Worm (Caenorhabditis elegans) whole organism, L2 larva: ENCODE results near the gene F58A4.6.

Source experiments
- C34F6.9 ChIP-seq: fragments of 150-350 bp; optimal IDR thresholded peaks from 2 replicates; lab custom pipeline; 2014; ENCODE audit warnings: missing biosample characterization, missing genetic modification characterization
- F13H6.1 ChIP-seq: sonication (generic microtip); optimal IDR thresholded peaks from 2 replicates; lab custom pipeline; 2016; ENCODE audit warnings: missing genetic modification characterization, missing compliant biosample characterization
- R02D3.7 ChIP-seq: fragments of 150-350 bp; optimal IDR thresholded peaks from 2 replicates; lab custom pipeline; 2014; ENCODE audit warnings: missing biosample characterization, missing genetic modification characterization
- alr-1 ChIP-seq: fragments of 150-350 bp; optimal IDR thresholded peaks from 2 replicates; lab custom pipeline; 2014; ENCODE audit warnings: missing biosample characterization, missing genetic modification characterization
- ama-1 ChIP-seq: fragments of 150-350 bp; optimal IDR thresholded peaks from 2 replicates; lab custom pipeline; 2018; ENCODE audit warnings: inconsistent platforms
- blmp-1 ChIP-seq: sonication (generic microtip); optimal IDR thresholded peaks from 2 replicates; lab custom pipeline; 2017; ENCODE audit warnings: missing genetic modification characterization, mild to moderate bottlenecking, missing compliant biosample characterization, antibody characterized with exemption, moderate library complexity; ENCODE audit not compliant: insufficient read depth
- ceh-16 ChIP-seq: fragments of 150-350 bp; optimal IDR thresholded peaks from 2 replicates; lab custom pipeline; 2014; ENCODE audit warnings: missing biosample characterization, missing genetic modification characterization
- ceh-82 ChIP-seq: fragments of 150-350 bp; optimal IDR thresholded peaks from 2 replicates; lab custom pipeline; 2014; ENCODE audit warnings: missing biosample characterization, missing genetic modification characterization
- crh-2 ChIP-seq: sonication (generic microtip); optimal IDR thresholded peaks from 2 replicates; lab custom pipeline; 2017; ENCODE audit warnings: missing biosample characterization, missing genetic modification characterization
- dmd-4 ChIP-seq: sonication (generic microtip); optimal IDR thresholded peaks from 2 replicates; lab custom pipeline; 2017; ENCODE audit warnings: missing biosample characterization, missing genetic modification characterization
- egl-27 ChIP-seq: sonication (generic microtip); optimal IDR thresholded peaks from 3 replicates; lab custom pipeline; 2017; ENCODE audit warnings: missing biosample characterization, missing genetic modification reagents, missing genetic modification characterization
- elt-3 ChIP-seq: sonication (generic microtip); optimal IDR thresholded peaks from 2 replicates; lab custom pipeline; 2017; ENCODE audit warnings: missing biosample characterization, missing genetic modification characterization
- fos-1 ChIP-seq: fragments of 150-350 bp; optimal IDR thresholded peaks from 2 replicates; lab custom pipeline; 2014; ENCODE audit warnings: missing biosample characterization, missing genetic modification characterization
- gmeb-1 ChIP-seq: fragments of 150-350 bp; optimal IDR thresholded peaks from 2 replicates; lab custom pipeline; 2014; ENCODE audit warnings: missing biosample characterization, missing genetic modification characterization
- lin-11 ChIP-seq: fragments of 150-350 bp; sonication (generic microtip); optimal IDR thresholded peaks from 2 replicates; lab custom pipeline; 2014; ENCODE audit warnings: missing biosample characterization, missing genetic modification characterization, inconsistent platforms, mixed read lengths
- lin-39 ChIP-seq: fragments of 150-350 bp; optimal IDR thresholded peaks from 2 replicates; lab custom pipeline; 2014; ENCODE audit warnings: missing biosample characterization, missing genetic modification reagents, missing genetic modification characterization
- lsy-2 ChIP-seq, 2 experiments: fragments of 150-350 bp in 1 of 2; sonication (generic microtip) in 1 of 2; optimal IDR thresholded peaks; 2 replicates each; lab custom pipeline; 2014 to 2017; ENCODE audit warnings: missing biosample characterization in 2 of 2, missing genetic modification characterization in 2 of 2
- mab-5 ChIP-seq: fragments of 150-350 bp; optimal IDR thresholded peaks from 2 replicates; lab custom pipeline; 2014; ENCODE audit warnings: missing biosample characterization, missing genetic modification characterization
- mdl-1 ChIP-seq, 2 experiments: fragments of 150-350 bp in 1 of 2; sonication (generic microtip) in 1 of 2; optimal IDR thresholded peaks; 2 replicates each; lab custom pipeline; 2017; ENCODE audit warnings: missing biosample characterization in 2 of 2, missing genetic modification characterization in 2 of 2
- nhr-10 ChIP-seq: sonication (generic microtip); optimal IDR thresholded peaks from 2 replicates; lab custom pipeline; 2017; ENCODE audit warnings: missing biosample characterization, missing genetic modification characterization
- nhr-11 ChIP-seq: fragments of 150-350 bp; optimal IDR thresholded peaks from 2 replicates; lab custom pipeline; 2014; ENCODE audit warnings: missing biosample characterization, missing genetic modification characterization
- nhr-12 ChIP-seq: fragments of 150-350 bp; optimal IDR thresholded peaks from 2 replicates; lab custom pipeline; 2014; ENCODE audit warnings: missing biosample characterization, missing genetic modification characterization
- nhr-129 ChIP-seq: fragments of 150-350 bp; optimal IDR thresholded peaks from 2 replicates; lab custom pipeline; 2014; ENCODE audit warnings: missing biosample characterization, missing genetic modification characterization
- nhr-237 ChIP-seq: fragments of 150-350 bp; optimal IDR thresholded peaks from 2 replicates; lab custom pipeline; 2014; ENCODE audit warnings: missing biosample characterization, missing genetic modification characterization
- nhr-25 ChIP-seq: fragments of 150-350 bp; sonication (generic microtip); optimal IDR thresholded peaks from 3 replicates; lab custom pipeline; 2014; ENCODE audit warnings: missing biosample characterization, missing genetic modification characterization
- nhr-6 ChIP-seq: fragments of 150-350 bp; optimal IDR thresholded peaks from 2 replicates; lab custom pipeline; 2014; ENCODE audit warnings: missing biosample characterization, missing genetic modification characterization
- sem-4 ChIP-seq: fragments of 150-350 bp; optimal IDR thresholded peaks from 2 replicates; lab custom pipeline; 2014; ENCODE audit warnings: missing biosample characterization, missing genetic modification reagents, missing genetic modification characterization
- skn-1 ChIP-seq: sonication (generic microtip); optimal IDR thresholded peaks from 2 replicates; lab custom pipeline; 2017; ENCODE audit warnings: missing biosample characterization, missing genetic modification characterization
- sma-3 ChIP-seq: sonication (generic microtip); optimal IDR thresholded peaks from 2 replicates; lab custom pipeline; 2016; ENCODE audit warnings: missing genetic modification reagents, missing genetic modification characterization, missing compliant biosample characterization
- sma-9 ChIP-seq, 2 experiments: fragments of 150-350 bp in 1 of 2; sonication (generic microtip) in 1 of 2; optimal IDR thresholded peaks; 2 replicates each; lab custom pipeline; 2014 to 2016; ENCODE audit warnings: missing genetic modification characterization in 2 of 2, mild to moderate bottlenecking in 1 of 2, missing biosample characterization in 1 of 2, missing compliant biosample characterization in 1 of 2, missing genetic modification reagents in 1 of 2, moderate library complexity in 1 of 2
- snpc-4 ChIP-seq: fragments of 150-350 bp; optimal IDR thresholded peaks from 2 replicates; lab custom pipeline; 2014; ENCODE audit warnings: missing biosample characterization, missing genetic modification characterization
- unc-39 ChIP-seq: fragments of 150-350 bp; optimal IDR thresholded peaks from 2 replicates; lab custom pipeline; 2014; ENCODE audit warnings: missing biosample characterization, missing genetic modification characterization
- unc-55 ChIP-seq: fragments of 150-350 bp; sonication (generic microtip); optimal IDR thresholded peaks from 3 replicates; lab custom pipeline; 2014; ENCODE audit warnings: missing biosample characterization, missing genetic modification reagents, missing genetic modification characterization
- zag-1 ChIP-seq: fragments of 150-350 bp; optimal IDR thresholded peaks from 2 replicates; lab custom pipeline; 2014; ENCODE audit warnings: missing biosample characterization, missing genetic modification characterization
- ztf-1 ChIP-seq: fragments of 200-800 bp; sonication (Bioruptor generic); conservative IDR thresholded peaks from 2 replicates; pipeline ENCODE4 v1.3.6; 2022; ENCODE audit warnings: missing genetic modification characterization, missing compliant biosample characterization
- ztf-4 ChIP-seq: fragments of 150-350 bp; optimal IDR thresholded peaks from 2 replicates; lab custom pipeline; 2014; ENCODE audit warnings: missing biosample characterization, missing genetic modification characterization

Gene F58A4.6

DNA sequence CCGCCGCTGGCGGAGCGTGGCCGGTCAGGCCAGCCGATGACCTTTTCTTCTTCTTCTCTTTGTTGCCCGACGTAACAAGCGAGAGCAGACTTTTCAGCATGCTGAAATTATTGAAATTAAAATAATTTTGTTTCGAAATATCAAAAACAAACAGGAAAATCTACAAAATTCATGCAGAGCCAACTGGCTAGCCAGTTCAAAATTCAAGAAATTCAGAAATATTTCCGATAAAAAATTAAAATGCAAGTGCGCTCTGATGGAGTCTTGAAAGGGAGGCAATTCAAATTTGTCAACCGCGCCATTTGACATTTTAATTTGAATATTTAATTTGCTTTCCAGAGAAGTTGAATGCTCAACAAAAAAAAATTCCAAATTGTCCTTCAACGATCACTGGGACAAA is 13.6 kb upstream of the F58A4.6 start, which contains the start of gene F58A4.2:
Gene F58A4.2, minus strand, starts transcription at position 101 of the 400 bp plus-strand sequence.
- TF ChIP-seq R02D3.7, result no peak
- no peak for TF ChIP-seq crh-2 (tag; lab: Kevin White, UChicago)
- TF ChIP-seq mdl-1 (tag; optimal IDR thresholded peaks at IDR 0.05; lab: Kevin White, UChicago), result no peak
- TF ChIP-seq fos-1, result no peak
- no peak for TF ChIP-seq ceh-16 (tag; lab: Kevin White, UChicago)
- no peak for TF ChIP-seq F13H6.1 (tag; lab: Kevin White, UChicago)
- TF ChIP-seq sma-3 (GFP tag; lab: Kevin White, UChicago), result no peak
- TF ChIP-seq ceh-82 (tag; lab: Kevin White, UChicago), result no peak
- no peak for TF ChIP-seq nhr-237 (tag; lab: Kevin White, UChicago)
- no peak for TF ChIP-seq nhr-129 (tag; lab: Kevin White, UChicago)
- TF ChIP-seq unc-39, result no peak

DNA sequence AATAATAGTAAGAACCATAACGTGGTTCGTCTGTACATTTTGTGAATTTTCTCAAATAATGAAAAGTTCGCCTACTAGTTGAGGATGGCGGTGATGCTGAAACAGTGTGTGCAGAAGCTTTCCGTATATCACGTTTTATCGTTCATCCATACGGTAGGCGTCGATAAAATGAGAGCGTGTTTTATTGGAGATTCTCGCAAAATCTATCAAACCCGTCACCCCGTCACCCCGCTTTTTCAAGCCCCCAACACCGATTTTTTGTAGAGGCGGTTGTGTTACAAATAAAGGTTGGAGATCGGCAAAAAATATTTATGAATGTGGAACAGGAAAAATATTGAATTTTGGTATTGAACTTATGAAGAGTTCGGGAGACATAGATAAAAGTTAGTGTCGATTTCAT is 5.6 kb upstream of the F58A4.6 start, which contains the start of gene clec-161:
Gene clec-161, minus strand, starts transcription at position 101 of the 400 bp plus-strand sequence.
- no peak for TF ChIP-seq snpc-4
- no peak for TF ChIP-seq nhr-11 (tag; lab: Kevin White, UChicago)
- TF ChIP-seq blmp-1 (tag; lab: Kevin White, UChicago), result no peak
- no peak for TF ChIP-seq sma-9 (GFP tag; optimal IDR thresholded peaks at IDR 0.05; lab: Kevin White, UChicago)
- TF ChIP-seq sma-9 (tag; optimal IDR thresholded peaks at IDR 0.05; lab: Kevin White, UChicago), result no peak
- TF ChIP-seq unc-55, result no peak
- no peak for TF ChIP-seq sem-4 (tag; lab: Kevin White, UChicago)
- no peak for TF ChIP-seq R02D3.7

DNA sequence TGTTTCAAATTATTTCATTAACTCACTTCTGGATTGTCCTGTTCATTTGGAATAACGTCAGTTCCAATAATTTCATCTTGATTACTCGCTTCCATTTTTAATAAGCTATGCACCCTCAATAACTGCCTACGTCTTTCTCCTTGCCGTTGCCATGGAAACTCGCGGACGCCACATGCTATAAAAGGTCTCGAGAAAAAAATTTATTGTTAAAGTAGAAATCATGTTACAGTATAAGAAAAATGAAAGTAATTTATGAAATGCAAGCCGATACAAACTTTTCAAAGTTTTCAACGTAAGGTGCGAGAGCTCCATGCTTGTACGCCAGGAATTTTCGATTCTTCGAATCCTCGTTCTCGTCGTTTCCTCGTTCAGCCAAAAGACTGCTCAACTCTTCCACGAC is 2.2 kb upstream of the F58A4.6 start, which contains the start of gene bbs-4:
Gene bbs-4, minus strand, starts transcription at position 101 of the 400 bp plus-strand sequence.
- no peak for TF ChIP-seq sma-3 (GFP tag; lab: Kevin White, UChicago)
- TF ChIP-seq snpc-4, result no peak
- TF ChIP-seq nhr-11 (tag; lab: Kevin White, UChicago), result no peak
- TF ChIP-seq gmeb-1 (tag; lab: Kevin White, UChicago), result no peak
- TF ChIP-seq lin-39 (tag; lab: Kevin White, UChicago), result no peak
- no peak for TF ChIP-seq ama-1 (lab: Kevin White, UChicago)
- no peak for TF ChIP-seq dmd-4 (tag; lab: Kevin White, UChicago)
- no peak for TF ChIP-seq lin-11 (tag; lab: Kevin White, UChicago)
- no peak for TF ChIP-seq nhr-129 (tag; lab: Kevin White, UChicago)
- TF ChIP-seq elt-3 (tag; lab: Kevin White, UChicago), result no peak
- TF ChIP-seq ceh-82 (tag; lab: Kevin White, UChicago), result no peak
- TF ChIP-seq skn-1, result no peak
- TF ChIP-seq lsy-2 (tag; optimal IDR thresholded peaks at IDR 0.05; lab: Kevin White, UChicago), result no peak
- no peak for TF ChIP-seq zag-1 (tag; lab: Kevin White, UChicago)
- TF ChIP-seq nhr-12 (tag; lab: Kevin White, UChicago), result no peak
- no peak for TF ChIP-seq nhr-10 (tag; lab: Kevin White, UChicago)
- TF ChIP-seq ztf-1 (GFP tag; lab: Robert Waterston, UW), result no peak
- no peak for TF ChIP-seq mab-5 (tag; lab: Kevin White, UChicago)
- no peak for TF ChIP-seq crh-2 (tag; lab: Kevin White, UChicago)
- no peak for TF ChIP-seq nhr-25 (tag; lab: Kevin White, UChicago)

DNA sequence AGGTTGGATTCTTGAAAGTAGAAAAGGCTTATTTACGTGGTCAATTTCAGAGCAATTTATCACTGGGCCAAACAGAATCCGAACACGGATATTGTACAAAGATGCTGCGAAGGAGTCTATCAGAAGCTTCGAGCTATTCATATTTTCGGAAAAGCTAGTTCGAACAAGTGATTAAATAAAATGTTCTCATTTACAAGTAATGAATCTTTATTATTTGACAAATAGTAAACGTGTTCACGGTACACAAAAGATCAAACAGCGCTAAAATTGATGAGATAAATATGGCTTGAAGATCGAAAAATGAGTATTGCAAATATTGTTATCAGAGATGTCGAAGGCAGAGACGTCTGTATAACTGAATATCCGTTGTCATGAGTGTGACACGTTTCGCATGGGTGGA is 832 bp downstream of the F58A4.6 start:
- TF ChIP-seq ama-1 (lab: Kevin White, UChicago), result no peak
- TF ChIP-seq egl-27 (tag; lab: Kevin White, UChicago), result no peak
- no peak for TF ChIP-seq elt-3 (tag; lab: Kevin White, UChicago)

DNA sequence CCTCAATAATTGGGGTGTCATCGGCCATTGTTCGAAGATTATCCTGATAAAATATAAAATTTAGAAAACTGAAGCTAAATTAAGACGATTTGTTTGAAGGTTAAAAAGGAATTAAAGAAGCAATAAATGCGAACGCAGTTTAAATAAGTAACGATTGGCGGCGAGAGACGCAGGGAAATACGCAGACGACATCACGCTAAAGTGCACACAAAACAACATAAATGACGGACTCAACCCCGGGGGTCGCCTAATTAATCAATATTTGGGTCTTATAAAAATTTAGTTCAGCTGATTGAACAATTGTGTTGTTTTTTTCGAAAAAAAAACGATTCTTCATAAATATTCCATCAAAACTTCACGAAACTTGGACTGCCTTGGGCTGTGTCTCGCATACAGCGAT is 2.1 kb downstream of the F58A4.6 start, which contains the start of gene hcp-3:
Gene hcp-3, minus strand, starts transcription at position 45 of the 400 bp plus-strand sequence.
- peak; percentile 26 for TF ChIP-seq F13H6.1 (tag; lab: Kevin White, UChicago)
- no peak for TF ChIP-seq alr-1 (tag; lab: Kevin White, UChicago)
- TF ChIP-seq crh-2 (tag; lab: Kevin White, UChicago), result peak; percentile 59
- TF ChIP-seq sem-4 (tag; lab: Kevin White, UChicago), result peak; percentile 2
- TF ChIP-seq mab-5 (tag; lab: Kevin White, UChicago), result no peak
- no peak for TF ChIP-seq nhr-12 (tag; lab: Kevin White, UChicago)
- no peak for TF ChIP-seq nhr-6 (tag; lab: Kevin White, UChicago)
- TF ChIP-seq ama-1 (lab: Kevin White, UChicago), result no peak
- no peak for TF ChIP-seq nhr-11 (tag; lab: Kevin White, UChicago)
- TF ChIP-seq unc-39, result no peak
- TF ChIP-seq sma-3 (GFP tag; lab: Kevin White, UChicago), result peak; percentile 34
- TF ChIP-seq blmp-1 (tag; lab: Kevin White, UChicago), result no peak
- TF ChIP-seq C34F6.9 (tag; lab: Kevin White, UChicago), result peak; percentile 50
- TF ChIP-seq mdl-1 (tag; optimal IDR thresholded peaks at IDR 0.05; lab: Kevin White, UChicago), result no peak
- peak; percentile 42 for TF ChIP-seq nhr-129 (tag; lab: Kevin White, UChicago)
- peak; percentile 10 for TF ChIP-seq fos-1
- peak; percentile 69 for TF ChIP-seq unc-55
- peak; percentile 77 for TF ChIP-seq gmeb-1 (tag; lab: Kevin White, UChicago)
- TF ChIP-seq lsy-2 (tag; optimal IDR thresholded peaks at IDR 0.05; lab: Kevin White, UChicago), result peak in 1 of 2 experiments; percentile 66
- TF ChIP-seq sma-9 (GFP tag; optimal IDR thresholded peaks at IDR 0.05; lab: Kevin White, UChicago), result peak; percentile 14
- TF ChIP-seq sma-9 (tag; optimal IDR thresholded peaks at IDR 0.05; lab: Kevin White, UChicago), result no peak
- TF ChIP-seq nhr-25 (tag; lab: Kevin White, UChicago), result peak; percentile 10
- no peak for TF ChIP-seq ztf-4
- TF ChIP-seq R02D3.7, result no peak
